Worm (Caenorhabditis elegans) whole organism, young adult: Measurements from ENCODE around the gene F11D11.6.
"Not testable (repeated sequence)": the region's sequence is repeated elsewhere in the genome, so short reads cannot be mapped to it uniquely, and the experiment has no call there.

Experiments used
- B0336.3 ChIP-seq: fragments of 200-800 bp; sonication (Bioruptor generic); IDR thresholded peaks from 2 replicates; pipeline ENCODE4 v1.3.6; 2022; ENCODE audit warnings: missing genetic modification characterization, missing compliant biosample characterization
- F22D6.2 ChIP-seq: sonication (generic microtip); optimal IDR thresholded peaks from 2 replicates; lab custom pipeline; 2016; ENCODE audit warnings: mild to moderate bottlenecking, missing genetic modification characterization, missing compliant biosample characterization
- F33H1.4 ChIP-seq: fragments of 200-800 bp; sonication (Bioruptor generic); IDR thresholded peaks from 2 replicates; pipeline ENCODE4 v1.3.6; 2022; ENCODE audit warnings: missing genetic modification reagents, missing genetic modification characterization, missing compliant biosample characterization
- F37B4.10 ChIP-seq: fragments of 200-800 bp; sonication (Bioruptor generic); IDR thresholded peaks from 2 replicates; pipeline ENCODE4 v1.3.6; 2022; ENCODE audit warnings: missing genetic modification characterization, missing compliant biosample characterization
- F49E8.2 ChIP-seq: sonication (generic microtip); optimal IDR thresholded peaks from 3 replicates; lab custom pipeline; 2017; ENCODE audit warnings: missing genetic modification characterization, mild to moderate bottlenecking, missing compliant biosample characterization, antibody characterized with exemption, moderate library complexity; ENCODE audit not compliant: insufficient read depth
- K11D2.4 ChIP-seq: fragments of 200-800 bp; sonication (Bioruptor generic); IDR thresholded peaks from 2 replicates; pipeline ENCODE4 v1.3.6; 2022; ENCODE audit warnings: missing genetic modification reagents, missing genetic modification characterization, missing compliant biosample characterization
- K12H6.12 ChIP-seq: fragments of 200-800 bp; sonication (Bioruptor generic); optimal IDR thresholded peaks from 2 replicates; lab custom pipeline; 2018; ENCODE audit warnings: mild to moderate bottlenecking, missing genetic modification characterization, missing compliant biosample characterization
- Y53F4B.3 ChIP-seq: fragments of 200-800 bp; sonication (Bioruptor generic); IDR thresholded peaks from 2 replicates; pipeline ENCODE4 v1.3.6; 2022; ENCODE audit warnings: missing genetic modification reagents, missing genetic modification characterization, missing compliant biosample characterization
- Y67H2A.10 ChIP-seq: fragments of 200-800 bp; sonication (Bioruptor generic); conservative IDR thresholded peaks from 2 replicates; pipeline ENCODE4 v1.3.6; 2022; ENCODE audit warnings: missing genetic modification reagents, missing genetic modification characterization, missing compliant biosample characterization
- aptf-2 ChIP-seq: fragments of 200-800 bp; sonication (Bioruptor generic); conservative IDR thresholded peaks from 2 replicates; pipeline ENCODE4 v1.3.6; 2022; ENCODE audit warnings: missing genetic modification reagents, missing genetic modification characterization, missing compliant biosample characterization
- atf-7 ChIP-seq: sonication (generic microtip); optimal IDR thresholded peaks from 2 replicates; lab custom pipeline; 2017; ENCODE audit warnings: mild to moderate bottlenecking, missing genetic modification characterization, missing compliant biosample characterization
- athp-1 ChIP-seq: sonication (generic microtip); optimal IDR thresholded peaks from 2 replicates; lab custom pipeline; 2017; ENCODE audit warnings: mild to moderate bottlenecking, missing genetic modification characterization, missing compliant biosample characterization
- attf-6 ChIP-seq: fragments of 200-800 bp; sonication (Bioruptor generic); IDR thresholded peaks from 2 replicates; pipeline ENCODE4 v1.3.6; 2022; ENCODE audit warnings: missing genetic modification reagents, missing genetic modification characterization, missing compliant biosample characterization
- cebp-2 ChIP-seq: fragments of 200-800 bp; sonication (Bioruptor generic); IDR thresholded peaks from 2 replicates; pipeline ENCODE4 v1.3.6; 2022; ENCODE audit warnings: missing genetic modification characterization, missing compliant biosample characterization
- ceh-100 ChIP-seq: fragments of 200-800 bp; sonication (Bioruptor generic); IDR thresholded peaks from 2 replicates; pipeline ENCODE4 v1.3.6; 2022; ENCODE audit warnings: missing genetic modification reagents, missing genetic modification characterization, missing compliant biosample characterization
- ceh-27 ChIP-seq: fragments of 200-800 bp; sonication (Bioruptor generic); optimal IDR thresholded peaks from 2 replicates; lab custom pipeline; 2018; ENCODE audit warnings: mild to moderate bottlenecking, missing genetic modification characterization, moderate library complexity, missing compliant biosample characterization
- ceh-79 ChIP-seq: sonication (generic microtip); optimal IDR thresholded peaks from 2 replicates; lab custom pipeline; 2017; ENCODE audit warnings: mild to moderate bottlenecking, missing genetic modification characterization, missing compliant biosample characterization
- egl-18 ChIP-seq: fragments of 200-800 bp; sonication (Bioruptor generic); IDR thresholded peaks from 2 replicates; pipeline ENCODE4 v1.3.6; 2022; ENCODE audit warnings: missing genetic modification reagents, missing genetic modification characterization, missing compliant biosample characterization
- fkh-3 ChIP-seq: sonication (generic microtip); optimal IDR thresholded peaks from 2 replicates; lab custom pipeline; 2016; ENCODE audit warnings: mild to moderate bottlenecking, missing genetic modification characterization, missing compliant biosample characterization
- hrde-1 ChIP-seq: sonication (generic microtip); optimal IDR thresholded peaks from 2 replicates; lab custom pipeline; 2016; ENCODE audit warnings: missing genetic modification characterization, mild to moderate bottlenecking, missing compliant biosample characterization, moderate library complexity, missing genotype, missing genetic modification reagents, borderline replicate concordance
- lin-35 ChIP-seq, 3 experiments: fragments of 150-350 bp in 2 of 3; sonication (generic microtip) in 1 of 3; optimal IDR thresholded peaks; 2 replicates each; lab custom pipeline; 2014 to 2018; ENCODE audit warnings: missing biosample characterization in 3 of 3, missing genetic modification characterization in 3 of 3, missing genetic modification reagents in 3 of 3
- madf-10 ChIP-seq: sonication (generic microtip); optimal IDR thresholded peaks from 2 replicates; lab custom pipeline; 2016; ENCODE audit warnings: mild to moderate bottlenecking, missing genetic modification characterization, missing compliant biosample characterization
- madf-3 ChIP-seq: fragments of 200-800 bp; sonication (Bioruptor generic); IDR thresholded peaks from 2 replicates; pipeline ENCODE4 v1.3.6; 2022; ENCODE audit warnings: missing genetic modification reagents, missing genetic modification characterization, missing compliant biosample characterization
- madf-8 ChIP-seq: fragments of 200-800 bp; sonication (Bioruptor generic); conservative IDR thresholded peaks from 2 replicates; pipeline ENCODE4 v1.3.6; 2022; ENCODE audit warnings: missing genetic modification reagents, missing genetic modification characterization, missing compliant biosample characterization
- nfyb-1 ChIP-seq: fragments of 200-800 bp; sonication (Bioruptor generic); IDR thresholded peaks from 2 replicates; pipeline ENCODE4 v1.3.6; 2022; ENCODE audit warnings: missing genetic modification reagents, missing genetic modification characterization, missing compliant biosample characterization
- nhr-90 ChIP-seq: sonication (generic microtip); optimal IDR thresholded peaks from 2 replicates; lab custom pipeline; 2016; ENCODE audit warnings: missing genotype, mild to moderate bottlenecking, missing genetic modification characterization, missing compliant biosample characterization
- pbrm-1 ChIP-seq: fragments of 200-800 bp; sonication (Bioruptor generic); IDR thresholded peaks from 2 replicates; pipeline ENCODE4 v1.3.6; 2022; ENCODE audit warnings: missing genetic modification reagents, missing genetic modification characterization, missing compliant biosample characterization
- snpc-1.1 ChIP-seq: sonication (generic microtip); optimal IDR thresholded peaks from 2 replicates; lab custom pipeline; 2017; ENCODE audit warnings: missing genetic modification characterization, mild to moderate bottlenecking, missing compliant biosample characterization, antibody characterized with exemption, moderate library complexity, missing genotype, missing genetic modification reagents; ENCODE audit not compliant: insufficient read depth
- snpc-3.4 ChIP-seq: sonication (generic microtip); optimal IDR thresholded peaks from 2 replicates; lab custom pipeline; 2017; ENCODE audit warnings: missing genetic modification characterization, mild to moderate bottlenecking, missing compliant biosample characterization, antibody characterized with exemption, moderate library complexity, missing genotype, missing genetic modification reagents
- unc-130 ChIP-seq: sonication (generic microtip); optimal IDR thresholded peaks from 2 replicates; lab custom pipeline; 2016; ENCODE audit warnings: missing genetic modification reagents, missing genetic modification characterization, missing compliant biosample characterization
- unc-62 ChIP-seq: fragments of 150-350 bp; optimal IDR thresholded peaks from 2 replicates; lab custom pipeline; 2014; ENCODE audit warnings: missing biosample characterization, missing genetic modification reagents, missing genetic modification characterization
- ztf-18 ChIP-seq: sonication (generic microtip); optimal IDR thresholded peaks from 2 replicates; lab custom pipeline; 2016; ENCODE audit warnings: missing genotype, mild to moderate bottlenecking, missing genetic modification characterization, missing compliant biosample characterization
- ztf-25 ChIP-seq: fragments of 200-800 bp; sonication (Bioruptor generic); IDR thresholded peaks from 2 replicates; pipeline ENCODE4 v1.3.6; 2022; ENCODE audit warnings: missing genetic modification reagents, missing genetic modification characterization, missing compliant biosample characterization
- ztf-26 ChIP-seq: sonication (generic microtip); optimal IDR thresholded peaks from 2 replicates; lab custom pipeline; 2017; ENCODE audit warnings: missing genetic modification characterization, missing compliant biosample characterization
- ztf-6 ChIP-seq: fragments of 200-800 bp; sonication (Bioruptor generic); IDR thresholded peaks from 2 replicates; pipeline ENCODE4 v1.3.6; 2022; ENCODE audit warnings: missing genetic modification reagents, missing genetic modification characterization, missing compliant biosample characterization

Gene F11D11.6

DNA sequence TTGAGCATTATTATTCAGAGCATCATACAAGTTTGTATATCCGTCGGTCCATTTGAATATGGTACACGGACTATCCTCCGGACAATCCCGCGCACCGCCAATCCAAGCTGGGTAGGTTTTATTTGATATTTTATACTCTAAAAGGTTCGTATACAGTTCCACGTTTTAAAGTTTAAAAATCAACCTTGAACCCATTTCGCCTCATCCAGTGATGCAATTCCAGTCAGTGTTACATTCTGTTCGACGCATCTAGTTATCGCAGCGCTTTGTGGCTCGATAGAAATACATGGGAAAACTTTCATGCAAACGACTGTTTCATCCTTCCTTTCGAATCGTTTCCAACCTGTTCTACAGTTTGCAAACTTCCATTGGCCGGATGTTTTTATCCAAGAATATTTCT lies 17.0 kb upstream of the F11D11.6 start:
- TF ChIP-seq F22D6.2 (tag; lab: Kevin White, UChicago) (no peak), snpc-1.1 (no peak), pbrm-1 (GFP tag; lab: Robert Waterston, UW) (no peak), ztf-6 (GFP tag; lab: Robert Waterston, UW) (no peak), K11D2.4 (GFP tag; lab: Robert Waterston, UW) (no peak), madf-3 (no peak), B0336.3 (GFP tag; lab: Robert Waterston, UW) (no peak), egl-18 (GFP tag; lab: Robert Waterston, UW) (no peak)

DNA sequence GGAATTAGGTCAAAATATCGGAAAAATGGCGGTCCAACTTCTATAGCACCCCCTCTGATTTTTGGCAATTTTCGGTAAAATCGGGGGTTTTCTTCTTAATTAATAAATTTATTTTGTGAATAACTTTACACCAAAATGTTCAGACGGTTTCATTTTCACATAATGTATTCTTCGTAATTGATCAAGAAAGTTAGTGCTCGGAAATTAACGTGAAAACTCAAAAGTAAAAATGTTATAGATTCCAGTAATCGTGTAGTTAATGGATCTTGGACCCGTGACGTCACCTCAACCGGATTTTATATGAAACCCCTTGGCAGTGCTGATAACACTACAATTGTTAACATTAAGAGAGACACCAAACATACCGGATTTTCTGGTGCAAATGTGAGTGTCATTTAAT lies 9.1 kb upstream of the F11D11.6 start, which contains the start of gene F11D11.22:
Gene F11D11.22, plus strand, starts transcription at position 301 of the 400 bp plus-strand sequence.
- TF ChIP-seq madf-8; ztf-26; lin-35 (GFP tag; optimal IDR thresholded peaks at IDR 0.05; lab: Kevin White, UChicago): not testable (repeated sequence)

DNA sequence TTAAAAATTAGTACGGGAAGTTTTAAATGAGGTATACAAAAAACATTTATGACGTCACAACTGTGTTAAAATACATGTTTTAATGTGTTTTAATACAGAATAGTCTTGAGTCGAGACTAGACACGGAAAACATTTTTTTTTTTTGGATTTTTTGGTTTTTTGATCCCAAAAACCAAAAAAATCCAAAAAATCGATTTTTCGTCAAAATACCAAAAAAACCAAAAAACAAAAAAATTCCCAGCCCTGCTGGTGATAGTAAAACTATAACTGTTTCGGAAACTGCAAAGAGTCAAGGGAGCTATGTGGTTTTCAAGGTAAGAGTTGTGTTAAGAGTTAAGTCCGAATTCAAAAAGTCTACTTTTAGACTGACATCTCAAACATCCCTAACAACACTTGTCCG lies 8.1 kb upstream of the F11D11.6 start, which contains the start of gene F11D11.4:
Gene F11D11.4, plus strand, starts transcription at position 301 of the 400 bp plus-strand sequence.
- no peak for TF ChIP-seq nhr-90 (tag; lab: Kevin White, UChicago)
- TF ChIP-seq K12H6.12: no peak
- TF ChIP-seq unc-130 (GFP tag; lab: Kevin White, UChicago): no peak
- TF ChIP-seq ceh-100 (GFP tag; lab: Robert Waterston, UW): no peak
- TF ChIP-seq, all 124 proteins: peak for 0

DNA sequence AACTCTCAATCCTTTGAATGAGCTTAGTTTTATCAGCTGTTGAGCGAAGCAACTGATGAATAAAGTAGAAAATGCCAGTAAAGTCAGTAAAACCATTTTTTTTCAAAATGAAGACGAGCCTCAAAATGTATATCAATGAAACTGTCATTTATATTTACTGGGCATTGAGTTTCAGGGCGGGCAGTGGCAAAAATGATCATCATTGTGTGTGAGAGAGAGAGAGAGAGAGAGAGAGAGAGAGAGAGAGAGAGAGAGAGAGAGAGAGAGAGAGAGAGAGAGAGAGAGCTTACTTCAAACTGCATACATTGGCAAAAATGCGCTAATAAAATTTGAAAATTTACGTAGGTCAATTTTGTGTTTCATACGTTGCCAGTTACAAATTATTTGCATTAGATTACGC lies 7.2 kb upstream of the F11D11.6 start, which contains the start of gene F11D11.3:
Gene F11D11.3, minus strand, starts transcription at position 101 of the 400 bp plus-strand sequence.
- TF ChIP-seq ztf-18 (tag; lab: Kevin White, UChicago): no peak
- no peak for TF ChIP-seq athp-1 (tag; lab: Kevin White, UChicago)
- TF ChIP-seq ceh-27 (GFP tag; lab: Kevin White, UChicago): no peak
- TF ChIP-seq, all 124 proteins: peak for 0

DNA sequence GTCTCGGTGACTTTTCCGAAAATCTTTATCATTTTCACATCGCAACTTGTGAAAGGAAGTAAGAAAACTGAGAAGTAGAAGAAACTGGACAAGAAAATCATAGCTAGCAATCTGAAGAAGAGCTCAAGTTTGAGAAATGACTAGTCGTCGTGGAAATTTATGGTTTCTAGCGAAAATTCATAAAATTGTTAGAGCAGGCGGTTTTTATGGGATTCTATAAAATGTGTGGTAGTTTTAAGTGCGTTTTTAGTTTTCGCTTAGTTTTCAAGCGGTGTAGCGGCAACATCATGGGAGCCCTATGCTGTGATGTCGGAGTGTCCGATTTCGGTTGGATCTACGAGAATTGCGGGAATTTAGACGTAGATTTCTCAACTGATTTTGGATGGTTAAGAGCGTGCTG lies 1.4 kb upstream of the F11D11.6 start, which contains the start of gene clec-254:
Gene clec-254, minus strand, starts transcription at position 101 of the 400 bp plus-strand sequence.
- not testable (repeated sequence) for TF ChIP-seq F33H1.4 (GFP tag; lab: Robert Waterston, UW); fkh-3 (tag; lab: Kevin White, UChicago); Y67H2A.10 (GFP tag; lab: Robert Waterston, UW)

DNA sequence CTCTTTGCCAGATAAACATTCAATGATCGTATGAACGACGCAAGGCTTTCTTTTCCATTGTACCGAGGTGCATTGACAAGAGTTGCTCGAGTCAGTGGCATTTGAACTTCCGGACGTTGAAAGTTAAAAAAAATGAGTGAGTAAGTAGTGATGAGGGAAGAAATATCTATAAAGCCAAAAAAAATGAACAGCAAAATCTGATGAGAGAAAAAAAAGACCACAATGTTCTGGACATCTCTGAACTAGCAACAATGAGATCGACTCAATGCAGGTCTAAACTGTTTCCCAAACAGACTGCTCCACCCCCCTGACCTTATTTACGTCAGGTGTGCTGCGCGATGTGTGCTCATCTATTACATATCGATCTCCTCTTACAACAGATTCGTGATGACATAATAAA lies 2.5 kb downstream of the F11D11.6 start, which contains the start of the genes F11D11.21 and F11D11.12:
Gene F11D11.21, minus strand, starts transcription at position 101 of the 400 bp plus-strand sequence.
Gene F11D11.12, minus strand, starts transcription at position 238 of the 400 bp plus-strand sequence.
- TF ChIP-seq ztf-6 (GFP tag; lab: Robert Waterston, UW) (no peak), Y53F4B.3 (GFP tag; lab: Robert Waterston, UW) (no peak), unc-62 (GFP tag; lab: Kevin White, UChicago) (no peak)

DNA sequence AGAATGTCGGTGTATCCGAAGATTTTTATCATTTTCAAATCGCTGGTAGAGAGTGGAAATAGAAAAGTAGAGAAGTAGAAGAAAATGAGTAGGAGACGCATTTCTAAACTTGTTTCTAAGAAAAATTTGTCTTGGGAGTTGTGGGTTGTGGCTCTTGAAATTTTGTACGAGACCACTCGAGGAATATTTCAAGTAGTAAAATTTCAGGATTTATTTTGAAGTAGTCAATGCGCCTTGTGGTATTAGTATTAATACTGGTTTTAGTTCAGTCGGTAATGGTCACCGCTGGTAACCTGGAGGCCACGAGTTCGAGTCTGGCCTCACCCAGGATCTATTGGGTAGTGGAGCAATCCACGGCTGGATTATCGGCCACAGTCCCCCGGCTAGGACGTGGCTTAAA lies 4.2 kb downstream of the F11D11.6 start, which contains the start of gene clec-252:
Gene clec-252, minus strand, starts transcription at position 101 of the 400 bp plus-strand sequence.
- no peak for TF ChIP-seq atf-7 (tag; lab: Kevin White, UChicago)
- no peak for TF ChIP-seq ceh-100 (GFP tag; lab: Robert Waterston, UW)
- TF ChIP-seq nfyb-1 (GFP tag; lab: Robert Waterston, UW): no peak
- TF ChIP-seq madf-10 (tag; lab: Kevin White, UChicago): no peak
- no peak for TF ChIP-seq hrde-1 (tag; lab: Kevin White, UChicago)
- TF ChIP-seq K12H6.12: no peak
- no peak for TF ChIP-seq ztf-25 (GFP tag; lab: Robert Waterston, UW)
- TF ChIP-seq attf-6: no peak
- TF ChIP-seq F49E8.2 (tag; lab: Kevin White, UChicago): no peak
- TF ChIP-seq F37B4.10 (GFP tag; lab: Robert Waterston, UW): no peak
- TF ChIP-seq cebp-2: no peak
- TF ChIP-seq unc-130 (GFP tag; lab: Kevin White, UChicago): no peak
- no peak for TF ChIP-seq snpc-3.4 (tag; lab: Kevin White, UChicago)
- TF ChIP-seq Y67H2A.10 (GFP tag; lab: Robert Waterston, UW): no peak
- TF ChIP-seq aptf-2 (GFP tag; lab: Robert Waterston, UW): no peak
- no peak for TF ChIP-seq ceh-79 (tag; lab: Kevin White, UChicago)
- TF ChIP-seq, all 124 proteins: peak for 0
